Fruit fly (Drosophila melanogaster) whole organism, prepupa: Measurements from ENCODE around the gene wls.
A peak's percentile ranks its signal among the peaks of the same experiment; 100 is the strongest.

Source experiments
- Blimp-1 ChIP-seq: fragments of 200-800 bp; sonication (Bioruptor generic); optimal IDR thresholded peaks from 3 replicates; lab custom pipeline; 2017; ENCODE audit warnings: missing biosample characterization, missing genetic modification characterization, mild to moderate bottlenecking, moderate library complexity, missing genetic modification reagents
- CG10669 ChIP-seq: fragments of 200-800 bp; sonication (Bioruptor generic); optimal IDR thresholded peaks from 3 replicates; lab custom pipeline; 2018; ENCODE audit warnings: missing biosample characterization, mild to moderate bottlenecking, missing genetic modification characterization, moderate library complexity
- CG11294 ChIP-seq: fragments of 200-800 bp; sonication (Bioruptor generic); IDR thresholded peaks from 2 replicates; pipeline ENCODE4 v1.3.6; 2022; ENCODE audit warnings: missing biosample characterization, missing genetic modification characterization
- CG11762 ChIP-seq: fragments of 200-800 bp; sonication (Bioruptor generic); optimal IDR thresholded peaks from 3 replicates; lab custom pipeline; 2016; ENCODE audit warnings: missing biosample characterization, missing genetic modification characterization; ENCODE audit not compliant: insufficient read depth
- CG11902 ChIP-seq: fragments of 200-800 bp; sonication (Bioruptor generic); optimal IDR thresholded peaks from 3 replicates; lab custom pipeline; 2016; ENCODE audit warnings: missing biosample characterization, missing genetic modification characterization
- CG16779 ChIP-seq: fragments of 200-800 bp; sonication (Bioruptor generic); optimal IDR thresholded peaks from 3 replicates; lab custom pipeline; 2017; ENCODE audit warnings: missing biosample characterization, mild to moderate bottlenecking, missing genetic modification characterization
- CG3032 ChIP-seq: fragments of 200-800 bp; optimal IDR thresholded peaks from 2 replicates; lab custom pipeline; 2019; ENCODE audit warnings: missing biosample characterization, mild to moderate bottlenecking, missing genetic modification characterization, moderate library complexity
- CG31627 ChIP-seq: fragments of 200-800 bp; sonication (Bioruptor generic); optimal IDR thresholded peaks from 3 replicates; lab custom pipeline; 2016; ENCODE audit warnings: missing biosample characterization, missing genetic modification characterization
- CG32006 ChIP-seq: fragments of 200-800 bp; sonication (Bioruptor generic); optimal IDR thresholded peaks from 3 replicates; lab custom pipeline; 2017; ENCODE audit warnings: missing biosample characterization, mild to moderate bottlenecking, missing genetic modification characterization
- CG34406 ChIP-seq: fragments of 200-800 bp; sonication (Bioruptor generic); optimal IDR thresholded peaks from 3 replicates; lab custom pipeline; 2016; ENCODE audit warnings: missing biosample characterization, missing genetic modification characterization
- CG4318 ChIP-seq: fragments of 200-800 bp; sonication (Bioruptor generic); optimal IDR thresholded peaks from 3 replicates; lab custom pipeline; 2017; ENCODE audit warnings: missing biosample characterization, mild to moderate bottlenecking, missing genetic modification characterization
- CG6163 ChIP-seq: fragments of 200-800 bp; sonication (Bioruptor generic); IDR thresholded peaks from 3 replicates; pipeline ENCODE4 v1.3.6; 2022; ENCODE audit warnings: missing biosample characterization, missing genetic modification characterization
- CG6792 ChIP-seq: fragments of 200-800 bp; sonication (Bioruptor generic); optimal IDR thresholded peaks from 3 replicates; lab custom pipeline; 2016; ENCODE audit warnings: missing biosample characterization, missing genetic modification characterization
- CG6808 ChIP-seq: fragments of 200-800 bp; sonication (Bioruptor generic); optimal IDR thresholded peaks from 3 replicates; lab custom pipeline; 2017; ENCODE audit warnings: missing biosample characterization, missing genetic modification characterization, mild to moderate bottlenecking, moderate library complexity, missing genetic modification reagents
- CG7368 ChIP-seq: fragments of 200-800 bp; sonication (Bioruptor generic); optimal IDR thresholded peaks from 3 replicates; lab custom pipeline; 2016; ENCODE audit warnings: missing biosample characterization, missing genetic modification characterization
- CG8119 ChIP-seq: fragments of 200-800 bp; sonication (Bioruptor generic); IDR thresholded peaks from 3 replicates; pipeline ENCODE4 v1.3.6; 2022; ENCODE audit warnings: missing biosample characterization, missing genetic modification characterization
- CG8632 ChIP-seq: fragments of 200-800 bp; sonication (Bioruptor generic); optimal IDR thresholded peaks from 3 replicates; lab custom pipeline; 2016; ENCODE audit warnings: missing biosample characterization, missing genetic modification characterization
- CG9139 ChIP-seq: fragments of 200-800 bp; sonication (Bioruptor generic); optimal IDR thresholded peaks from 3 replicates; lab custom pipeline; 2017; ENCODE audit warnings: missing biosample characterization, mild to moderate bottlenecking, missing genetic modification characterization
- Eip75B ChIP-seq: fragments of 200-800 bp; sonication (Bioruptor generic); optimal IDR thresholded peaks from 3 replicates; lab custom pipeline; 2016; ENCODE audit warnings: missing biosample characterization, missing genetic modification characterization
- Eip78C ChIP-seq: fragments of 200-800 bp; sonication (Bioruptor generic); peaks from one replicate; lab custom pipeline; 2016; ENCODE audit warnings: missing biosample characterization, missing genetic modification characterization
- Ets21C ChIP-seq: fragments of 200-800 bp; sonication (Bioruptor generic); optimal IDR thresholded peaks from 3 replicates; lab custom pipeline; 2016; ENCODE audit warnings: missing biosample characterization, missing genetic modification characterization
- Ets96B ChIP-seq: fragments of 200-800 bp; optimal IDR thresholded peaks from 2 replicates; lab custom pipeline; 2019; ENCODE audit warnings: missing biosample characterization, mild to moderate bottlenecking, missing genetic modification characterization, moderate library complexity
- Gug ChIP-seq: fragments of 200-800 bp; sonication (Bioruptor generic); IDR thresholded peaks from 2 replicates; pipeline ENCODE4 v1.3.6; 2022; ENCODE audit warnings: missing biosample characterization, missing genetic modification characterization
- Hr39 ChIP-seq: fragments of 200-800 bp; sonication (Bioruptor generic); optimal IDR thresholded peaks from 2 replicates; lab custom pipeline; 2016; ENCODE audit warnings: missing biosample characterization, missing genetic modification characterization
- Lpt ChIP-seq: fragments of 200-800 bp; sonication (Bioruptor generic); optimal IDR thresholded peaks from 3 replicates; lab custom pipeline; 2016; ENCODE audit warnings: missing biosample characterization, missing genetic modification characterization
- OdsH ChIP-seq: fragments of 200-800 bp; sonication (Bioruptor generic); optimal IDR thresholded peaks from 3 replicates; lab custom pipeline; 2016; ENCODE audit warnings: missing biosample characterization, missing genetic modification characterization
- Sox102F ChIP-seq: fragments of 200-800 bp; sonication (Bioruptor generic); optimal IDR thresholded peaks from 2 replicates; lab custom pipeline; 2016; ENCODE audit warnings: missing biosample characterization, mild to moderate bottlenecking, missing genetic modification characterization
- Sox14 ChIP-seq: fragments of 200-800 bp; sonication (Bioruptor generic); optimal IDR thresholded peaks from 3 replicates; lab custom pipeline; 2016; ENCODE audit warnings: missing biosample characterization, missing genetic modification characterization
- acj6 ChIP-seq: fragments of 200-800 bp; sonication (Bioruptor generic); optimal IDR thresholded peaks from 3 replicates; lab custom pipeline; 2016; ENCODE audit warnings: missing biosample characterization, missing genetic modification characterization
- cyc ChIP-seq: fragments of 200-800 bp; sonication (Bioruptor generic); optimal IDR thresholded peaks from 3 replicates; lab custom pipeline; 2016; ENCODE audit warnings: missing biosample characterization, missing genetic modification characterization
- dac ChIP-seq: fragments of 200-800 bp; sonication (Bioruptor generic); optimal IDR thresholded peaks from 2 replicates; lab custom pipeline; 2017; ENCODE audit warnings: missing biosample characterization, mild to moderate bottlenecking, missing genetic modification characterization
- dsx ChIP-seq: fragments of 200-800 bp; optimal IDR thresholded peaks from 3 replicates; lab custom pipeline; 2019; ENCODE audit warnings: missing biosample characterization, mild to moderate bottlenecking, missing genetic modification characterization, moderate library complexity; ENCODE audit not compliant: poor library complexity, severe bottlenecking
- eg ChIP-seq: fragments of 200-800 bp; sonication (Bioruptor generic); IDR thresholded peaks from 3 replicates; pipeline ENCODE4 v1.3.6; 2022; ENCODE audit warnings: missing biosample characterization, missing genetic modification characterization
- esn ChIP-seq: fragments of 200-800 bp; sonication (Bioruptor generic); optimal IDR thresholded peaks from 2 replicates; lab custom pipeline; 2016; ENCODE audit warnings: missing biosample characterization, mild to moderate bottlenecking, missing genetic modification characterization, moderate library complexity
- fkh ChIP-seq: fragments of 200-800 bp; sonication (Bioruptor generic); optimal IDR thresholded peaks from 3 replicates; lab custom pipeline; 2017; ENCODE audit warnings: missing biosample characterization, mild to moderate bottlenecking, missing genetic modification characterization, moderate library complexity
- lz ChIP-seq: fragments of 200-800 bp; sonication (Bioruptor generic); optimal IDR thresholded peaks from 3 replicates; lab custom pipeline; 2016; ENCODE audit warnings: missing biosample characterization, missing genetic modification characterization
- net ChIP-seq: fragments of 200-800 bp; sonication (Bioruptor generic); optimal IDR thresholded peaks from 3 replicates; lab custom pipeline; 2016; ENCODE audit warnings: missing biosample characterization, missing genetic modification characterization
- pdm3 ChIP-seq: fragments of 200-800 bp; sonication (Bioruptor generic); optimal IDR thresholded peaks from 3 replicates; lab custom pipeline; 2016; ENCODE audit warnings: missing biosample characterization, missing genetic modification characterization
- topi ChIP-seq: fragments of 200-800 bp; sonication (Bioruptor generic); optimal IDR thresholded peaks from 3 replicates; lab custom pipeline; 2016; ENCODE audit warnings: missing biosample characterization, missing genetic modification characterization
- vri ChIP-seq: fragments of 200-800 bp; sonication (Bioruptor generic); optimal IDR thresholded peaks from 3 replicates; lab custom pipeline; 2016; ENCODE audit warnings: missing biosample characterization, mild to moderate bottlenecking, missing genetic modification characterization

The wls gene

dm6 chr3L:11186768-11187167 is 17.3 kb upstream of the wls start (continued):
- TF ChIP-seq Ets21C (no peak), CG34406 (no peak), CG9139 (no peak), CG32006 (GFP tag; lab: Kevin White, UChicago) (peak; percentile 42), CG31627 (GFP tag; lab: Kevin White, UChicago) (peak; percentile 3), CG16779 (no peak), dsx (peak; percentile 22), pdm3 (GFP tag; lab: Kevin White, UChicago) (peak; percentile 8), acj6 (peak; percentile 14), CG10669 (GFP tag; lab: Kevin White, UChicago) (peak; percentile 46), esn (peak; percentile 11), Lpt (GFP tag; lab: Kevin White, UChicago) (no peak), vri (no peak), Ets96B (tag; lab: Kevin White, UChicago) (peak; percentile 36), Eip78C (GFP tag; lab: Kevin White, UChicago) (peak; percentile 85), topi (GFP tag; lab: Kevin White, UChicago) (peak; percentile 12), CG11902 (no peak), CG6808 (GFP tag; lab: Kevin White, UChicago) (peak; percentile 22), Sox14 (GFP tag; lab: Kevin White, UChicago) (no peak), Blimp-1 (GFP tag; lab: Kevin White, UChicago) (no peak)
- TF ChIP-seq, all 60 proteins: peak for 20

- TF ChIP-seq Lpt (GFP tag; lab: Kevin White, UChicago) (no peak), Hr39 (GFP tag; lab: Kevin White, UChicago) (no peak)
Observed at dm6 chr3L:11183965-11184364, 14.5 kb upstream of the wls start.

- TF ChIP-seq lz: no peak
- TF ChIP-seq CG11294 (GFP tag; lab: Robert Waterston, UW): no peak
Observed at dm6 chr3L:11182994-11183393, 13.6 kb upstream of the wls start.

dm6 chr3L:11173049-11173564 is 3.7 kb upstream of the wls start, which contains the start of gene CG14142:
Gene CG14142, plus strand, starts transcription at chr3L:11173514.
- TF ChIP-seq CG6792 (GFP tag; lab: Kevin White, UChicago): no peak
- no peak for TF ChIP-seq CG34406
- no peak for TF ChIP-seq CG7368 (GFP tag; lab: Kevin White, UChicago)
- TF ChIP-seq Eip78C (GFP tag; lab: Kevin White, UChicago): peak; percentile 69
- TF ChIP-seq Ets21C: no peak
- TF ChIP-seq CG6163 (GFP tag; lab: Robert Waterston, UW): 0 out of 3 replicates have a peak, but pooled peaks have one; percentile 36
- TF ChIP-seq net (GFP tag; lab: Kevin White, UChicago): no peak
- TF ChIP-seq CG16779: no peak
- TF ChIP-seq fkh (GFP tag; lab: Kevin White, UChicago): no peak
- no peak for TF ChIP-seq esn
- TF ChIP-seq Ets96B (tag; lab: Kevin White, UChicago): no peak
- no peak for TF ChIP-seq dac (GFP tag; lab: Kevin White, UChicago)
- TF ChIP-seq CG11294 (GFP tag; lab: Robert Waterston, UW): no peak
- TF ChIP-seq CG31627 (GFP tag; lab: Kevin White, UChicago): no peak
- peak; percentile 4 for TF ChIP-seq pdm3 (GFP tag; lab: Kevin White, UChicago)
- TF ChIP-seq, all 60 proteins: peak for 3

- TF ChIP-seq fkh (GFP tag; lab: Kevin White, UChicago) (peak; percentile 57), CG4318 (GFP tag; lab: Kevin White, UChicago) (no peak)
Observed at dm6 chr3L:11164899-11165298, 4.5 kb downstream of the wls start, which contains the start of gene Alg10. Gene Alg10, plus strand, starts transcription at chr3L:11164971.

- no peak for TF ChIP-seq cyc (GFP tag; lab: Kevin White, UChicago)
- peak; percentile 9 for TF ChIP-seq Sox14 (GFP tag; lab: Kevin White, UChicago)
- peak; percentile 69; the same call in 1 of the 2 replicates for TF ChIP-seq Gug (GFP tag; lab: Robert Waterston, UW)
- peak; percentile 81 for TF ChIP-seq eg (GFP tag; lab: Robert Waterston, UW)
- TF ChIP-seq CG3032: peak; percentile 5
- no peak for TF ChIP-seq CG11762 (GFP tag; lab: Kevin White, UChicago)
- TF ChIP-seq Ets21C: no peak
- TF ChIP-seq Eip78C (GFP tag; lab: Kevin White, UChicago): peak; percentile 87
- TF ChIP-seq CG10669 (GFP tag; lab: Kevin White, UChicago): no peak
- TF ChIP-seq CG8632 (GFP tag; lab: Kevin White, UChicago): no peak
- TF ChIP-seq CG9139: no peak
- no peak for TF ChIP-seq Blimp-1 (GFP tag; lab: Kevin White, UChicago)
- TF ChIP-seq dac (GFP tag; lab: Kevin White, UChicago): no peak
- TF ChIP-seq Eip75B (GFP tag; lab: Kevin White, UChicago): no peak
- TF ChIP-seq CG31627 (GFP tag; lab: Kevin White, UChicago): peak; percentile 38
- TF ChIP-seq CG8119 (GFP tag; lab: Robert Waterston, UW): peak; percentile 82; the same call in 2 of the 3 replicates
- TF ChIP-seq CG11902: no peak
- TF ChIP-seq OdsH (GFP tag; lab: Kevin White, UChicago): peak; percentile 61
- no peak for TF ChIP-seq Sox102F
- peak; percentile 54 for TF ChIP-seq acj6
Observed at dm6 chr3L:11155380-11155779, 14.0 kb downstream of the wls start.
